Worm (Caenorhabditis elegans) whole organism, midembryonic: ENCODE data around the gene lips-7.

Experiments used
- flt-1 ChIP-seq: fragments of 200-800 bp; sonication (Bioruptor generic); IDR thresholded peaks from 2 replicates; pipeline ENCODE4 v1.3.6; 2022; ENCODE audit warnings: missing genetic modification characterization, missing compliant biosample characterization
- med-1 ChIP-seq: sonication (generic microtip); optimal IDR thresholded peaks from 2 replicates; lab custom pipeline; 2017; ENCODE audit warnings: missing genetic modification characterization, mild to moderate bottlenecking, missing compliant biosample characterization, antibody characterized with exemption, missing genetic modification reagents; ENCODE audit not compliant: insufficient read depth
- ref-1 ChIP-seq: fragments of 200-800 bp; sonication (Bioruptor generic); conservative IDR thresholded peaks from 2 replicates; pipeline ENCODE4 v1.3.6; 2022; ENCODE audit warnings: missing genetic modification reagents, missing genetic modification characterization, missing compliant biosample characterization
- tab-1 ChIP-seq: fragments of 200-800 bp; sonication (Bioruptor generic); IDR thresholded peaks from 2 replicates; pipeline ENCODE4 v1.3.6; 2022; ENCODE audit warnings: missing genetic modification characterization, missing compliant biosample characterization
- ztf-29 ChIP-seq: fragments of 200-800 bp; sonication (Bioruptor generic); IDR thresholded peaks from 2 replicates; pipeline ENCODE4 v1.3.6; 2022; ENCODE audit warnings: missing genetic modification reagents, missing genetic modification characterization, missing compliant biosample characterization

ce11 chrII:522302-522701, 29.4 kb upstream of the lips-7 start, which contains the start of gene slc-36.2:
- TF ChIP-seq ztf-29 (no peak), tab-1 (GFP tag; lab: Robert Waterston, UW) (no peak), flt-1 (GFP tag; lab: Robert Waterston, UW) (no peak), ref-1 (no peak), med-1 (no peak)
